Worm (Caenorhabditis elegans) whole organism, L4 larva: ENCODE measurements around the gene F13B12.6.

Source experiments
- D1046.2 ChIP-seq: fragments of 200-800 bp; sonication (Bioruptor generic); IDR thresholded peaks from 2 replicates; pipeline ENCODE4 v1.3.6; 2022; ENCODE audit warnings: missing genetic modification characterization, missing compliant biosample characterization
- F37D6.2 ChIP-seq: sonication (generic microtip); optimal IDR thresholded peaks from 2 replicates; lab custom pipeline; 2016; ENCODE audit warnings: mild to moderate bottlenecking, missing genetic modification characterization, missing compliant biosample characterization
- R02D3.7 ChIP-seq: fragments of 150-350 bp; sonication (generic microtip); optimal IDR thresholded peaks from 3 replicates; lab custom pipeline; 2014; ENCODE audit warnings: missing biosample characterization, missing genetic modification characterization
- Y48G9A.11 ChIP-seq: fragments of 200-800 bp; sonication (Bioruptor generic); IDR thresholded peaks from 2 replicates; pipeline ENCODE4 v1.3.6; 2022; ENCODE audit warnings: missing genetic modification reagents, missing genetic modification characterization, missing compliant biosample characterization
- ZK337.2 ChIP-seq: fragments of 200-800 bp; sonication (Bioruptor generic); IDR thresholded peaks from 2 replicates; pipeline ENCODE4 v1.3.6; 2022; ENCODE audit warnings: missing genetic modification reagents, missing genetic modification characterization, missing compliant biosample characterization
- aha-1 ChIP-seq: fragments of 150-350 bp; peaks from one replicate; lab custom pipeline; 2014; ENCODE audit warnings: missing biosample characterization, missing genetic modification characterization
- aly-2 ChIP-seq: sonication (generic microtip); optimal IDR thresholded peaks from 2 replicates; lab custom pipeline; 2018; ENCODE audit warnings: missing biosample characterization, missing genetic modification characterization
- ama-1 ChIP-seq: fragments of 150-350 bp; optimal IDR thresholded peaks from 2 replicates; lab custom pipeline; 2014; ENCODE audit warnings: inconsistent platforms, mixed read lengths
- ceh-28 ChIP-seq: fragments of 150-350 bp; optimal IDR thresholded peaks from 2 replicates; lab custom pipeline; 2014; ENCODE audit warnings: missing biosample characterization, missing genetic modification reagents, missing genetic modification characterization
- ceh-62 ChIP-seq: sonication (generic microtip); optimal IDR thresholded peaks from 2 replicates; lab custom pipeline; 2017; ENCODE audit warnings: missing biosample characterization, missing genetic modification characterization
- ceh-82 ChIP-seq: sonication (generic microtip); optimal IDR thresholded peaks from 2 replicates; lab custom pipeline; 2017; ENCODE audit warnings: missing biosample characterization, missing genetic modification characterization
- ces-1 ChIP-seq: fragments of 150-350 bp; sonication (generic microtip); optimal IDR thresholded peaks from 4 replicates; lab custom pipeline; 2014; ENCODE audit warnings: missing biosample characterization, missing genetic modification reagents, missing genetic modification characterization
- cey-2 ChIP-seq: sonication (generic microtip); optimal IDR thresholded peaks from 3 replicates; lab custom pipeline; 2017; ENCODE audit warnings: missing genetic modification characterization, mild to moderate bottlenecking, missing compliant biosample characterization, antibody characterized with exemption, borderline replicate concordance; ENCODE audit not compliant: insufficient read depth
- ctbp-1 ChIP-seq: fragments of 200-800 bp; sonication (Bioruptor generic); IDR thresholded peaks from 2 replicates; pipeline ENCODE4 v1.3.6; 2022; ENCODE audit warnings: missing genetic modification reagents, missing genetic modification characterization, missing compliant biosample characterization
- daf-12 ChIP-seq: fragments of 150-350 bp; optimal IDR thresholded peaks from 2 replicates; lab custom pipeline; 2014; ENCODE audit warnings: missing biosample characterization, missing genetic modification reagents, missing genetic modification characterization
- daf-16 ChIP-seq, 3 experiments: sonication (generic microtip); optimal IDR thresholded peaks; 2 replicates each; lab custom pipeline; 2016 to 2017; ENCODE audit warnings: missing genetic modification characterization in 3 of 3, missing genetic modification reagents in 3 of 3, mild to moderate bottlenecking in 2 of 3, missing compliant biosample characterization in 2 of 3, missing biosample characterization in 1 of 3, moderate library complexity in 1 of 3
- daf-19 ChIP-seq: fragments of 200-800 bp; sonication (Bioruptor generic); conservative IDR thresholded peaks from 2 replicates; pipeline ENCODE4 v1.3.6; 2022; ENCODE audit warnings: missing genetic modification characterization, missing compliant biosample characterization
- dmd-6 ChIP-seq: fragments of 200-800 bp; sonication (Bioruptor generic); IDR thresholded peaks from 2 replicates; pipeline ENCODE4 v1.3.6; 2022; ENCODE audit warnings: missing genetic modification reagents, missing genetic modification characterization, missing compliant biosample characterization
- dve-1 ChIP-seq: sonication (generic microtip); optimal IDR thresholded peaks from 2 replicates; lab custom pipeline; 2017; ENCODE audit warnings: antibody characterized with exemption, mild to moderate bottlenecking, missing genetic modification characterization, missing compliant biosample characterization; ENCODE audit not compliant: insufficient read depth
- egl-27 ChIP-seq: sonication (generic microtip); optimal IDR thresholded peaks from 3 replicates; lab custom pipeline; 2017; ENCODE audit warnings: missing biosample characterization, missing genetic modification reagents, missing genetic modification characterization
- egl-43 ChIP-seq: fragments of 200-800 bp; sonication (Bioruptor generic); IDR thresholded peaks from 2 replicates; pipeline ENCODE4 v1.3.6; 2022; ENCODE audit warnings: missing genetic modification reagents, missing genetic modification characterization, missing compliant biosample characterization
- hif-1 ChIP-seq, 2 experiments: sonication (generic microtip); optimal IDR thresholded peaks; 2 replicates each; lab custom pipeline; 2016 to 2017; ENCODE audit warnings: missing compliant biosample characterization in 2 of 2, missing genetic modification characterization in 2 of 2, missing genetic modification reagents in 2 of 2, missing genotype in 2 of 2, mild to moderate bottlenecking in 1 of 2
- hlh-11 ChIP-seq: fragments of 200-800 bp; sonication (Bioruptor generic); optimal IDR thresholded peaks from 2 replicates; lab custom pipeline; 2018; ENCODE audit warnings: mild to moderate bottlenecking, missing genetic modification characterization, missing compliant biosample characterization
- hlh-30 ChIP-seq: sonication (generic microtip); optimal IDR thresholded peaks from 2 replicates; lab custom pipeline; 2017; ENCODE audit warnings: antibody characterized with exemption, mild to moderate bottlenecking, missing genetic modification characterization, missing compliant biosample characterization; ENCODE audit not compliant: insufficient read depth
- lim-7 ChIP-seq: fragments of 200-800 bp; sonication (Bioruptor generic); IDR thresholded peaks from 2 replicates; pipeline ENCODE4 v1.3.6; 2022; ENCODE audit warnings: missing genetic modification characterization, missing compliant biosample characterization
- lin-1 ChIP-seq: fragments of 200-800 bp; sonication (Bioruptor generic); IDR thresholded peaks from 2 replicates; pipeline ENCODE4 v1.3.6; 2022; ENCODE audit warnings: missing genetic modification reagents, missing genetic modification characterization, missing compliant biosample characterization
- lin-15B ChIP-seq: fragments of 150-350 bp; sonication (generic microtip); optimal IDR thresholded peaks from 3 replicates; lab custom pipeline; 2014; ENCODE audit warnings: missing biosample characterization, missing genetic modification characterization
- lin-29 ChIP-seq: fragments of 200-800 bp; sonication (Bioruptor generic); IDR thresholded peaks from 2 replicates; pipeline ENCODE4 v1.3.6; 2022; ENCODE audit warnings: missing genetic modification reagents, missing genetic modification characterization, missing compliant biosample characterization
- lin-38 ChIP-seq: fragments of 200-800 bp; sonication (Bioruptor generic); IDR thresholded peaks from 2 replicates; pipeline ENCODE4 v1.3.6; 2022; ENCODE audit warnings: missing genetic modification reagents, missing genetic modification characterization, missing compliant biosample characterization
- madf-9 ChIP-seq: fragments of 200-800 bp; sonication (Bioruptor generic); conservative IDR thresholded peaks from 2 replicates; pipeline ENCODE4 v1.3.6; 2022; ENCODE audit warnings: missing genetic modification reagents, missing genetic modification characterization, missing compliant biosample characterization
- mep-1 ChIP-seq: fragments of 150-350 bp; sonication (generic microtip); optimal IDR thresholded peaks from 3 replicates; lab custom pipeline; 2014; ENCODE audit warnings: missing biosample characterization, missing genetic modification characterization
- mes-2 ChIP-seq: sonication (generic microtip); optimal IDR thresholded peaks from 2 replicates; lab custom pipeline; 2016; ENCODE audit warnings: missing genotype, mild to moderate bottlenecking, missing genetic modification characterization, missing compliant biosample characterization; ENCODE audit not compliant: poor library complexity, severe bottlenecking
- mxl-2 ChIP-seq: fragments of 200-800 bp; sonication (Bioruptor generic); conservative IDR thresholded peaks from 2 replicates; pipeline ENCODE4 v1.3.6; 2022; ENCODE audit warnings: missing genetic modification reagents, missing genetic modification characterization, missing compliant biosample characterization
- nhr-237 ChIP-seq: sonication (generic microtip); optimal IDR thresholded peaks from 2 replicates; lab custom pipeline; 2017; ENCODE audit warnings: missing biosample characterization, missing genetic modification characterization
- nhr-25 ChIP-seq: sonication (generic microtip); optimal IDR thresholded peaks from 2 replicates; lab custom pipeline; 2017; ENCODE audit warnings: missing genetic modification characterization, mild to moderate bottlenecking, missing compliant biosample characterization, antibody characterized with exemption, moderate library complexity, borderline replicate concordance; ENCODE audit not compliant: insufficient read depth
- nhr-42 ChIP-seq: fragments of 200-800 bp; sonication (Bioruptor generic); IDR thresholded peaks from 2 replicates; pipeline ENCODE4 v1.3.6; 2022; ENCODE audit warnings: missing genetic modification characterization, missing compliant biosample characterization
- nhr-6 ChIP-seq: fragments of 150-350 bp; optimal IDR thresholded peaks from 2 replicates; lab custom pipeline; 2014; ENCODE audit warnings: missing biosample characterization, missing genetic modification characterization
- pha-4 ChIP-seq, 2 experiments: fragments of 150-350 bp in 1 of 2; fragments of 200-800 bp in 1 of 2; sonication (Bioruptor generic) in 1 of 2; IDR thresholded peaks in 1 of 2; optimal IDR thresholded peaks in 1 of 2; 2 replicates each; pipeline versions ENCODE4 v1.3.6 to Lab custom; 2014 to 2022; ENCODE audit warnings: missing genetic modification characterization in 2 of 2, missing genetic modification reagents in 2 of 2, missing biosample characterization in 1 of 2, missing compliant biosample characterization in 1 of 2
- set-16 ChIP-seq: fragments of 200-800 bp; sonication (Bioruptor generic); IDR thresholded peaks from 2 replicates; pipeline ENCODE4 v1.3.6; 2022; ENCODE audit warnings: missing genetic modification reagents, missing genetic modification characterization, missing compliant biosample characterization
- snpc-1.2 ChIP-seq: fragments of 200-800 bp; sonication (Bioruptor generic); IDR thresholded peaks from 2 replicates; pipeline ENCODE4 v1.3.6; 2022; ENCODE audit warnings: missing genetic modification reagents, missing genetic modification characterization, missing compliant biosample characterization
- spr-1 ChIP-seq: sonication (generic microtip); optimal IDR thresholded peaks from 2 replicates; lab custom pipeline; 2016; ENCODE audit warnings: mild to moderate bottlenecking, missing genetic modification characterization, missing compliant biosample characterization
- spr-3 ChIP-seq: fragments of 200-800 bp; sonication (Bioruptor generic); optimal IDR thresholded peaks from 2 replicates; lab custom pipeline; 2018; ENCODE audit warnings: mild to moderate bottlenecking, missing genetic modification characterization, missing compliant biosample characterization
- tra-1 ChIP-seq: fragments of 200-800 bp; sonication (Bioruptor generic); IDR thresholded peaks from 2 replicates; pipeline ENCODE4 v1.3.6; 2022; ENCODE audit warnings: missing genetic modification reagents, missing genetic modification characterization, missing compliant biosample characterization
- unc-130 ChIP-seq: sonication (generic microtip); optimal IDR thresholded peaks from 2 replicates; lab custom pipeline; 2016; ENCODE audit warnings: missing genetic modification reagents, missing genetic modification characterization, missing compliant biosample characterization
- unc-39 ChIP-seq: sonication (generic microtip); optimal IDR thresholded peaks from 2 replicates; lab custom pipeline; 2017; ENCODE audit warnings: missing biosample characterization, missing genetic modification characterization
- unc-62 ChIP-seq, 3 experiments: fragments of 150-350 bp in 1 of 3; sonication (generic microtip); optimal IDR thresholded peaks in 2 of 3; peaks in 1 of 3; 1 replicate in 1 of 3; 2 replicates in 2 of 3; lab custom pipeline; 2014 to 2017; ENCODE audit warnings: missing biosample characterization in 3 of 3, missing genetic modification characterization in 3 of 3, missing genetic modification reagents in 3 of 3, missing genotype in 1 of 3
- zip-11 ChIP-seq: fragments of 200-800 bp; sonication (Bioruptor generic); IDR thresholded peaks from 2 replicates; pipeline ENCODE4 v1.3.6; 2022; ENCODE audit warnings: missing genetic modification characterization, missing compliant biosample characterization

The F13B12.6 gene

ce11 chrIV:10381035-10381434, 36.6 kb downstream of the F13B12.6 start:
- peak; percentile 52 for TF ChIP-seq mes-2 (tag; lab: Kevin White, UChicago)
- no peak for TF ChIP-seq dve-1 (tag; lab: Kevin White, UChicago)
- no peak for TF ChIP-seq ama-1
- no peak for TF ChIP-seq lin-1
- 0 out of 2 replicates have a peak, but pooled peaks have one; percentile 12 for TF ChIP-seq Y48G9A.11
- TF ChIP-seq unc-130 = peak; percentile 3
- peak; percentile 32 for TF ChIP-seq aly-2
- no peak for TF ChIP-seq egl-43 (GFP tag; lab: Robert Waterston, UW)
- TF ChIP-seq lin-15B (tag; lab: Kevin White, UChicago) = no peak
- no peak for TF ChIP-seq spr-1
- TF ChIP-seq ctbp-1 (GFP tag; lab: Robert Waterston, UW) = no peak
- TF ChIP-seq F37D6.2 = no peak
- no peak for TF ChIP-seq cey-2 (tag; lab: Kevin White, UChicago)

ce11 chrIV:10380626-10381025, 37.1 kb downstream of the F13B12.6 start:
- TF ChIP-seq zip-11 (no peak), mxl-2 (GFP tag; lab: Robert Waterston, UW) (no peak), D1046.2 (GFP tag; lab: Robert Waterston, UW) (no peak), ceh-28 (tag; lab: Kevin White, UChicago) (no peak), lin-29 (GFP tag; lab: Robert Waterston, UW) (no peak), lin-1 (0 out of 2 replicates have a peak, but pooled peaks have one; percentile 32), daf-19 (no peak), lim-7 (GFP tag; lab: Robert Waterston, UW) (no peak), nhr-237 (tag; lab: Kevin White, UChicago) (no peak), hlh-11 (tag; lab: Kevin White, UChicago) (peak; percentile 82), ama-1 (peak; percentile 61), snpc-1.2 (GFP tag; lab: Robert Waterston, UW) (no peak), nhr-25 (tag; lab: Kevin White, UChicago) (no peak), ceh-62 (tag; lab: Kevin White, UChicago) (no peak), lin-38 (GFP tag; lab: Robert Waterston, UW) (no peak), nhr-42 (no peak), unc-62 (GFP tag; optimal IDR thresholded peaks at IDR 0.05 in 1 of 2; lab: Kevin White, UChicago) (peak in 1 of 2 experiments; percentile 96), unc-62 (tag; optimal IDR thresholded peaks at IDR 0.05; lab: Kevin White, UChicago) (no peak), hif-1 (tag; optimal IDR thresholded peaks at IDR 0.05; lab: Kevin White, UChicago) (peak in 1 of 2 experiments; percentile 52), pha-4 (GFP tag; IDR thresholded peaks at IDR 0.05; lab: Robert Waterston, UW) (no peak), pha-4 (tag; optimal IDR thresholded peaks at IDR 0.05; lab: Kevin White, UChicago) (no peak), daf-16 (GFP tag; optimal IDR thresholded peaks at IDR 0.05; lab: Kevin White, UChicago) (peak in 1 of 2 experiments; percentile 29), daf-16 (tag; optimal IDR thresholded peaks at IDR 0.05; lab: Kevin White, UChicago) (peak; percentile 44), mep-1 (tag; lab: Kevin White, UChicago) (peak; percentile 51), daf-12 (tag; lab: Kevin White, UChicago) (no peak), spr-3 (GFP tag; lab: Kevin White, UChicago) (no peak), aha-1 (peak; percentile 98), cey-2 (tag; lab: Kevin White, UChicago) (no peak), ceh-82 (tag; lab: Kevin White, UChicago) (no peak), madf-9 (GFP tag; lab: Robert Waterston, UW) (peak; percentile 92), ZK337.2 (GFP tag; lab: Robert Waterston, UW) (no peak), R02D3.7 (no peak), spr-1 (peak; percentile 46), hlh-30 (tag; lab: Kevin White, UChicago) (peak; percentile 98), ces-1 (GFP tag; lab: Kevin White, UChicago) (no peak), set-16 (no peak), nhr-6 (no peak), Y48G9A.11 (no peak), tra-1 (GFP tag; lab: Robert Waterston, UW) (0 out of 2 replicates have a peak, but pooled peaks have one; percentile 40), dmd-6 (peak; percentile 51), unc-39 (tag; lab: Kevin White, UChicago) (no peak), unc-130 (peak; percentile 24), egl-27 (no peak)
